Worm (Caenorhabditis elegans) whole organism, L4/young adult: ENCODE data around the gene B0546.5.

Experiments used
- W03F9.2 ChIP-seq: fragments of 150-350 bp; optimal IDR thresholded peaks from 2 replicates; lab custom pipeline; 2014; ENCODE audit warnings: missing biosample characterization, missing genetic modification characterization
- dao-5 ChIP-seq: sonication (generic microtip); optimal IDR thresholded peaks from 2 replicates; lab custom pipeline; 2016; ENCODE audit warnings: missing genotype, missing genetic modification characterization, moderate library complexity, missing compliant biosample characterization
- him-1 ChIP-seq: sonication (generic microtip); optimal IDR thresholded peaks from 2 replicates; lab custom pipeline; 2016; ENCODE audit warnings: missing genotype, missing genetic modification reagents, missing genetic modification characterization, missing compliant biosample characterization

B0546.5 gene

ce11 chrIV:3386504-3387290, 3.2 kb downstream of the B0546.5 start:
- TF ChIP-seq him-1 (tag; lab: Kevin White, UChicago): no peak
- no peak for TF ChIP-seq W03F9.2
- TF ChIP-seq dao-5 (tag; lab: Kevin White, UChicago): no peak

ce11 chrIV:3385337-3386215, 4.3 kb downstream of the B0546.5 start, which contains the start of gene mai-2:
TSS of gene mai-2 (plus strand) at chrIV:3385910.
- TF ChIP-seq dao-5 (tag; lab: Kevin White, UChicago) (no peak), him-1 (tag; lab: Kevin White, UChicago) (no peak), W03F9.2 (no peak)

ce11 chrIV:3384593-3384992, 5.3 kb downstream of the B0546.5 start:
- TF ChIP-seq dao-5 (tag; lab: Kevin White, UChicago) (no peak), him-1 (tag; lab: Kevin White, UChicago) (peak; percentile 28), W03F9.2 (peak; percentile 34)

- TF ChIP-seq him-1 (tag; lab: Kevin White, UChicago) (no peak), dao-5 (tag; lab: Kevin White, UChicago) (no peak), W03F9.2 (no peak)
Measured at ce11 chrIV:3384047-3384446, 5.9 kb downstream of the B0546.5 start, which contains the start of gene B0546.4. TSS of gene B0546.4 (minus strand) at chrIV:3384147.

ce11 chrIV:3383203-3383602, 6.7 kb downstream of the B0546.5 start:
- TF ChIP-seq dao-5 (tag; lab: Kevin White, UChicago) (no peak), W03F9.2 (no peak), him-1 (tag; lab: Kevin White, UChicago) (no peak)

- TF ChIP-seq W03F9.2: no peak
- TF ChIP-seq dao-5 (tag; lab: Kevin White, UChicago): no peak
- TF ChIP-seq him-1 (tag; lab: Kevin White, UChicago): no peak
Measured at ce11 chrIV:3382338-3382907, 7.5 kb downstream of the B0546.5 start, which contains the start of gene B0546.3. TSS of gene B0546.3 (minus strand) at chrIV:3382841.

- TF ChIP-seq dao-5 (tag; lab: Kevin White, UChicago): no peak
- no peak for TF ChIP-seq W03F9.2
- no peak for TF ChIP-seq him-1 (tag; lab: Kevin White, UChicago)
Measured at ce11 chrIV:3378080-3378804, 11.7 kb downstream of the B0546.5 start, which contains the start of gene otub-4. TSS of gene otub-4 (minus strand) at chrIV:3378130.

ce11 chrIV:3373370-3373769, 16.5 kb downstream of the B0546.5 start:
- TF ChIP-seq W03F9.2 (no peak), dao-5 (tag; lab: Kevin White, UChicago) (no peak), him-1 (tag; lab: Kevin White, UChicago) (no peak)

ce11 chrIV:3368638-3369247, 21.2 kb downstream of the B0546.5 start, which contains the start of gene vha-19:
TSS of gene vha-19 (plus strand) at chrIV:3369197.
- no peak for TF ChIP-seq dao-5 (tag; lab: Kevin White, UChicago)
- no peak for TF ChIP-seq W03F9.2
- TF ChIP-seq him-1 (tag; lab: Kevin White, UChicago): no peak

ce11 chrIV:3363784-3364183, 26.1 kb downstream of the B0546.5 start:
- TF ChIP-seq dao-5 (tag; lab: Kevin White, UChicago): no peak
- no peak for TF ChIP-seq him-1 (tag; lab: Kevin White, UChicago)
- no peak for TF ChIP-seq W03F9.2

- TF ChIP-seq W03F9.2: no peak
- no peak for TF ChIP-seq him-1 (tag; lab: Kevin White, UChicago)
- no peak for TF ChIP-seq dao-5 (tag; lab: Kevin White, UChicago)
Measured at ce11 chrIV:3363221-3363620, 26.7 kb downstream of the B0546.5 start, which contains the start of gene Y55H10A.2. TSS of gene Y55H10A.2 (plus strand) at chrIV:3363521.

ce11 chrIV:3354757-3355156, 35.1 kb downstream of the B0546.5 start, which contains the start of gene F42A6.1:
TSS of gene F42A6.1 (plus strand) at chrIV:3355057.
- TF ChIP-seq W03F9.2 (no peak), dao-5 (tag; lab: Kevin White, UChicago) (no peak), him-1 (tag; lab: Kevin White, UChicago) (no peak)
